Worm (Caenorhabditis elegans) whole organism, dauer: Measurements from ENCODE around the gene tasp-1.
"Not testable (repeated sequence)": the region's sequence is repeated elsewhere in the genome, so short reads cannot be mapped to it uniquely, and the experiment has no call there.

ENCODE experiments used
- unc-62 ChIP-seq: sonication (generic microtip); optimal IDR thresholded peaks from 2 replicates; lab custom pipeline; 2017; ENCODE audit warnings: missing biosample characterization, missing genetic modification reagents, missing genetic modification characterization

tasp-1 gene

ce11 chrIII:10805172-10805571 is 46.1 kb downstream of the tasp-1 start:
- no peak for TF ChIP-seq unc-62

DNA sequence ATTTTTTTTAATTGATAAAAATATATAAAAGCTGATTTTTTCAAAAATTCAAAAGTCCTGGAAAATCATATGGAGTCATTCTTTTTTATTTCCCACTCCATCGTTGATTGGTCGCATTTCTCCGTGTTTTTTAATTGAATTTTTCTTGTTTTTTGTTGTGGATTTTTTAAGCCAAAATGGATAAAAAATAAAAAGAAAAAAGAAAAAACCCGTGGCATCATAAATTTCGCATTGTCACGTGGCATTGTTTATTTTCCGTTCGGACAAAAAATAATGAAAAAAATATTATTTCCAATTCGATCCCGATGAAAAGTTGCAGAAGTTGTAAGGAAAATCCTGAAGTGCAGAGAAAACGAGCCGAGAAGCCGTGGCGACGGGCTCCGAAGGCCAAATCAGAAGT is 46.5 kb downstream of the tasp-1 start, which contains the start of gene klp-7:
TSS of gene klp-7 (plus strand) at position 301 of the 400 bp plus-strand sequence.
- TF ChIP-seq unc-62 = not testable (repeated sequence)

DNA sequence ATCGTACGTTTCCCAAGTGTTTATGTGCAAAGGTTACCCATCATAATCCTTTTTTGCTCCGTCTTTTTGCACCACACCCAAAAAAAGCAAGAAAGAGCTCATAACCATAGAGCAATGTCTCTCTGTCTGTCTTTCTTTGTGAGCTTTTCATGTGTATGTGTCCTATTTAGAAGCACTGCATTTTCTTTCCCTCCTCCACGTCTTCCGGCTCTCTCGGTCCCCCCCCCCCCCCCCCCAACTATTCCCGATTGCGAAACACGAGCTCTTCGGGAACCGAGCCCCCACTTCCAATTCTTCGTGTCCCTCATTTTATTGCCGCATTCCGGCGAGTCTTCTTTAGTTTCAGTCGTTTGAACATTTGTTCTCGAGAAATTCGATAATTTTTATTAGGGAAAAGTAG is 47.7 kb downstream of the tasp-1 start:
- no peak for TF ChIP-seq unc-62

DNA sequence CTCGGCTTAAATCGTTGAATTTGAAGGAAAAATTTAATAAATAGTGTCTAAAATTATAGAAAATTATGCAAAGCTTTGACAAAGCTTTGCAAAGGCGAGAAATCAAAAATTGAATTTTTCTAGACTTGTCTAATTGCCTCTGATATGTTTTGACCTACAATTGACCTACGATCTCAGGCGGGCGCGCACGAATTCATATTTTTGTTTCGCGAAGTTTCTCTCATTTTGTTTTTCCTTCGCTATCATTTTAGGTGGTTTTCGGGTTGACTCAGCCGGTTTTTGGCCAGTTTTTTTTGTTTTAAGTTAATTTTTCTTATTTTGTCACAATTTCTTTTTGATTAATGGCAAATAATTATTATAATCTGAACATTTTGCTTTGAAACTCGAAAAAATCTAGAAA is 48.1 kb downstream of the tasp-1 start:
- TF ChIP-seq unc-62 = no peak

ce11 chrIII:10807956-10808355 is 48.8 kb downstream of the tasp-1 start:
- no peak for TF ChIP-seq unc-62

ce11 chrIII:10808802-10809201 is 49.7 kb downstream of the tasp-1 start:
- TF ChIP-seq unc-62 = no peak

- no peak for TF ChIP-seq unc-62
Observed at ce11 chrIII:10809568-10809967, 50.5 kb downstream of the tasp-1 start.

DNA sequence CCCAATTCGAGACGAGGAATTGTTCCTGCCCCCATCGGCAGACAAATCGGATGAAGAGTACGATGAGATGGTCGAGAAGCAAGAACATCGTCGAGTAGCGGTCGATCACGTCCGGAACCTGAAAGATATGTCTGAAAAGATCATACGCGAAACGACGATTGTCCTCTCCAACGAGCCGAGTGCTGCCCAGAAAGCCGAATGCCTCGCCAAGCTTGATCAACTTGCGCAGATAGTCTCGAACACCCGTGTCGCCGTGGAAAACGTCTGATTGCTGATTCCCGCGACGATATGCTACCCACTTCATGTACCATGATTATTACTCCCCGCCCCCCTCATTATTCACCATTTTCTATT is 51.4 kb downstream of the tasp-1 start:
- TF ChIP-seq unc-62 = no peak

DNA sequence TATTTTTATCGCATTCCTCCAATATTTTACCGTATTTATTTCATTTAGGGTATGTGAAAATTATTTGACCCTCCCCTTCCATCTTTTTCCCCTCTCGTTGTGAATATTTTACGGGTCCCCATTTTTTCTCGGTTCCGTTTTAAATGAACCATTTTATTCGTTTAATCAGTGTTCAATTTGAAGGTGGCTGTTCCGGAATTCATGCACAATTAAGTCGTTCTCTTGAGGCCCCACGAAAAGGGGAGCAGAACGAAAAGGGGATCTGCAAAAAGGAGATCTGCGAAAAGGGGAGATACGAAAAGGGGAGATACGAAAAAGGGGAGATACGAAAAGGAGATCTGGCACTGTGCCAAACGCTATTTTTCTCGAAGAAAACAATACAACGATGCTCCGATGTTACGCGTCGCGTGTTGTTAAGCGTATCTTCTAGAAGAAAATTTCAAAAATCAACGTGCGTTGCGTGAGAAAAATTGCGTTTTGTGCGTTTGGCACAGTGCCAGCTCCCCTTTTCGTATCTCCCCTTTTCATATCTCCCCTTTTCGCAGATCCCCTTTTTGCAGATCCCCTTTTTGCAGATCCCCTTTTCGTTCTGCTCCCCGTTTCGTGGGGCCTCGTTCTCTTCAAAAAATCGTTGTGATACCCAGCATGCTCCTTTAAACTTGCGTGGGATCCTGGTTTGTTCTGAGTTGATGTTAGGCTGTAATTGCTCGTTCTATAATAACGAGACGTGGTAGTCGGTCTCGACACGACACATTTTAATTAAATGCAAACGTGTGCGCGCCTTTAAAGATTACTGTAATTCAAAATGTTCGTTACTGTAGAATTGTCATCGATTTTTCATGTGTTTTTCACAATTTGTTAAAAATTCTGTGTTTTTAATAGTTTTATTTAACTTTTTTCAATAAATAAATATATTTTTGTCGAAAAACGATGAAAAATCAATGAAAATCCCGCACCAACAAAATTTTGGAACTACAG is 52.0 kb downstream of the tasp-1 start:
- TF ChIP-seq unc-62 = no peak
